Fruit fly (Drosophila melanogaster) whole organism, embryonic: Measurements from ENCODE around the gene Obp28a.

Experiments used
- Adf1 ChIP-seq: fragments of 200-800 bp; sonication (Bioruptor generic); IDR thresholded peaks from 2 replicates; pipeline ENCODE4 v1.3.6; 2022; ENCODE audit warnings: missing biosample characterization, missing genetic modification characterization
- B-H2 ChIP-seq: fragments of 200-800 bp; sonication (Bioruptor generic); optimal IDR thresholded peaks from 2 replicates; lab custom pipeline; 2018; ENCODE audit warnings: missing biosample characterization, mild to moderate bottlenecking, missing genetic modification characterization
- CG1024 ChIP-seq: fragments of 200-800 bp; sonication (Bioruptor generic); IDR thresholded peaks from 2 replicates; pipeline ENCODE4 v1.3.6; 2022; ENCODE audit warnings: missing biosample characterization, missing genetic modification characterization
- CG10979 ChIP-seq: fragments of 200-800 bp; sonication (Bioruptor generic); optimal IDR thresholded peaks from 2 replicates; lab custom pipeline; 2018; ENCODE audit warnings: missing biosample characterization, mild to moderate bottlenecking, missing genetic modification characterization, moderate library complexity
- CG11695 ChIP-seq: fragments of 200-800 bp; sonication (Bioruptor generic); IDR thresholded peaks from 3 replicates; pipeline ENCODE4 v1.3.6; 2022; ENCODE audit warnings: missing biosample characterization, missing genetic modification characterization
- CG12104 ChIP-seq: fragments of 200-800 bp; sonication (Bioruptor generic); optimal IDR thresholded peaks from 3 replicates; lab custom pipeline; 2016; ENCODE audit warnings: missing biosample characterization, missing genetic modification characterization
- CG13624 ChIP-seq: fragments of 200-800 bp; sonication (Bioruptor generic); optimal IDR thresholded peaks from 2 replicates; lab custom pipeline; 2016; ENCODE audit warnings: missing biosample characterization, missing genetic modification characterization
- CG13775 ChIP-seq: fragments of 200-800 bp; sonication (Bioruptor generic); optimal IDR thresholded peaks from 3 replicates; lab custom pipeline; 2017; ENCODE audit warnings: missing biosample characterization, mild to moderate bottlenecking, missing genetic modification characterization
- CG16813 ChIP-seq: fragments of 200-800 bp; sonication (Bioruptor generic); IDR thresholded peaks from 3 replicates; pipeline ENCODE4 v1.3.6; 2022; ENCODE audit warnings: missing biosample characterization, missing genetic modification characterization; ENCODE audit not compliant: partially characterized antibody
- CG30020 ChIP-seq: fragments of 200-800 bp; optimal IDR thresholded peaks from 2 replicates; lab custom pipeline; 2019; ENCODE audit warnings: missing biosample characterization, mild to moderate bottlenecking, missing genetic modification characterization, moderate library complexity
- CG31441 ChIP-seq: fragments of 200-800 bp; sonication (Bioruptor generic); IDR thresholded peaks from 2 replicates; pipeline ENCODE4 v1.3.6; 2022; ENCODE audit warnings: missing biosample characterization, missing genetic modification characterization
- CG32772 ChIP-seq: fragments of 200-800 bp; sonication (Bioruptor generic); IDR thresholded peaks from 2 replicates; pipeline ENCODE4 v1.3.6; 2022; ENCODE audit warnings: missing biosample characterization, missing genetic modification characterization
- CG33557 ChIP-seq: fragments of 200-800 bp; sonication (Bioruptor generic); optimal IDR thresholded peaks from 2 replicates; lab custom pipeline; 2019; ENCODE audit warnings: missing biosample characterization, mild to moderate bottlenecking, missing genetic modification characterization, moderate library complexity
- CG3407 ChIP-seq: fragments of 200-800 bp; sonication (Bioruptor generic); optimal IDR thresholded peaks from 2 replicates; lab custom pipeline; 2018; ENCODE audit warnings: missing biosample characterization, mild to moderate bottlenecking, missing genetic modification characterization
- CG3726 ChIP-seq: fragments of 200-800 bp; sonication (Bioruptor generic); IDR thresholded peaks from 3 replicates; pipeline ENCODE4, ENCODE4 v1.3.6; 2022; ENCODE audit warnings: missing biosample characterization, missing genetic modification characterization
- CG4707 ChIP-seq: fragments of 200-800 bp; sonication (Bioruptor generic); optimal IDR thresholded peaks from 2 replicates; lab custom pipeline; 2018; ENCODE audit warnings: missing biosample characterization, mild to moderate bottlenecking, missing genetic modification characterization, moderate library complexity
- CG4820 ChIP-seq: fragments of 200-800 bp; sonication (Bioruptor generic); optimal IDR thresholded peaks from 3 replicates; lab custom pipeline; 2016; ENCODE audit warnings: missing biosample characterization, missing genetic modification characterization
- CG6765 ChIP-seq: fragments of 200-800 bp; sonication (Bioruptor generic); optimal IDR thresholded peaks from 3 replicates; lab custom pipeline; 2017; ENCODE audit warnings: missing biosample characterization, mild to moderate bottlenecking, missing genetic modification characterization
- CG6813 ChIP-seq: fragments of 200-800 bp; sonication (Bioruptor generic); optimal IDR thresholded peaks from 2 replicates; lab custom pipeline; 2017; ENCODE audit warnings: missing biosample characterization, missing genetic modification characterization, mild to moderate bottlenecking, moderate library complexity, missing genetic modification reagents
- CG8765 ChIP-seq: fragments of 200-800 bp; sonication (Bioruptor generic); IDR thresholded peaks from 2 replicates; pipeline ENCODE4 v1.3.6; 2022; ENCODE audit warnings: missing biosample characterization, missing genetic modification characterization
- CG8944 ChIP-seq: fragments of 200-800 bp; sonication (Bioruptor generic); optimal IDR thresholded peaks from 3 replicates; lab custom pipeline; 2016; ENCODE audit warnings: missing biosample characterization, missing genetic modification characterization
- CG9727 ChIP-seq: fragments of 200-800 bp; sonication (Bioruptor generic); optimal IDR thresholded peaks from 3 replicates; lab custom pipeline; 2017; ENCODE audit warnings: missing biosample characterization, mild to moderate bottlenecking, missing genetic modification characterization
- Chrac-16 ChIP-seq: fragments of 200-800 bp; sonication (Bioruptor generic); optimal IDR thresholded peaks from 3 replicates; lab custom pipeline; 2016; ENCODE audit warnings: missing biosample characterization, missing genetic modification characterization
- D ChIP-seq, 2 experiments: fragments of 200-800 bp in 1 of 2; fragments of >200 bp in 1 of 2; sonication (Bioruptor generic) in 1 of 2; optimal IDR thresholded peaks; 2 replicates in 1 of 2; 3 replicates in 1 of 2; lab custom pipeline; 2017; ENCODE audit warnings: mild to moderate bottlenecking in 1 of 2, missing biosample characterization in 1 of 2, missing genetic modification characterization in 1 of 2, missing genetic modification reagents in 1 of 2
- Dip3 ChIP-seq: fragments of 200-800 bp; sonication (Bioruptor generic); optimal IDR thresholded peaks from 3 replicates; lab custom pipeline; 2016; ENCODE audit warnings: missing biosample characterization, missing genetic modification characterization
- Hmr ChIP-seq: fragments of 200-800 bp; sonication (Bioruptor generic); optimal IDR thresholded peaks from 3 replicates; lab custom pipeline; 2017; ENCODE audit warnings: mild to moderate bottlenecking, missing biosample characterization, missing genetic modification reagents, missing genetic modification characterization
- Hr3 ChIP-seq: fragments of 200-800 bp; sonication (Bioruptor generic); optimal IDR thresholded peaks from 3 replicates; lab custom pipeline; 2016; ENCODE audit warnings: missing biosample characterization, missing genetic modification characterization
- Ptx1 ChIP-seq: fragments of 200-800 bp; sonication (Bioruptor generic); IDR thresholded peaks from 2 replicates; pipeline ENCODE4 v1.3.6; 2022; ENCODE audit warnings: missing biosample characterization, missing genetic modification characterization
- Ravus ChIP-seq: fragments of 200-800 bp; sonication (Bioruptor generic); IDR thresholded peaks from 2 replicates; pipeline ENCODE4 v1.3.6; 2022; ENCODE audit warnings: missing biosample characterization, missing genetic modification characterization
- Spps ChIP-seq: fragments of 200-800 bp; sonication (Bioruptor generic); optimal IDR thresholded peaks from 2 replicates; lab custom pipeline; 2018; ENCODE audit warnings: missing biosample characterization, mild to moderate bottlenecking, missing genetic modification characterization
- az2 ChIP-seq: fragments of 200-800 bp; sonication (Bioruptor generic); optimal IDR thresholded peaks from 3 replicates; lab custom pipeline; 2016; ENCODE audit warnings: missing biosample characterization, missing genetic modification characterization
- bsh ChIP-seq, 2 experiments: fragments of 200-800 bp; sonication (Bioruptor generic); optimal IDR thresholded peaks; 2 replicates each; lab custom pipeline; 2017 to 2018; ENCODE audit warnings: mild to moderate bottlenecking in 2 of 2, missing biosample characterization in 2 of 2, missing genetic modification characterization in 2 of 2, moderate library complexity in 1 of 2
- cad ChIP-seq: fragments of >200 bp; optimal IDR thresholded peaks from 2 replicates; lab custom pipeline; 2017; ENCODE audit warnings: missing biosample characterization, missing genetic modification characterization
- croc ChIP-seq: fragments of 200-800 bp; sonication (Bioruptor generic); conservative IDR thresholded peaks from 3 replicates; pipeline ENCODE4 v1.3.6; 2022; ENCODE audit warnings: missing biosample characterization, missing genetic modification characterization
- dimm ChIP-seq: fragments of 200-800 bp; sonication (Bioruptor generic); IDR thresholded peaks from 2 replicates; pipeline ENCODE4 v1.3.6; 2022; ENCODE audit warnings: missing biosample characterization, missing genetic modification characterization
- emc ChIP-seq: fragments of 200-800 bp; sonication (Bioruptor generic); optimal IDR thresholded peaks from 2 replicates; lab custom pipeline; 2016; ENCODE audit warnings: missing biosample characterization, missing genetic modification characterization
- fd96Cb ChIP-seq: fragments of 200-800 bp; sonication (Bioruptor generic); optimal IDR thresholded peaks from 2 replicates; lab custom pipeline; 2018; ENCODE audit warnings: missing biosample characterization, mild to moderate bottlenecking, missing genetic modification characterization, moderate library complexity
- gt ChIP-seq: fragments of 200-800 bp; sonication (Bioruptor generic); IDR thresholded peaks from 2 replicates; pipeline ENCODE4 v1.3.6; 2022; ENCODE audit warnings: missing biosample characterization, missing genetic modification characterization
- hkb ChIP-seq, 2 experiments: fragments of 200-800 bp in 1 of 2; fragments of >200 bp in 1 of 2; sonication (Bioruptor generic) in 1 of 2; IDR thresholded peaks in 1 of 2; optimal IDR thresholded peaks in 1 of 2; 2 replicates each; pipeline versions ENCODE4 v1.3.6 to Lab custom; 2017 to 2022; ENCODE audit warnings: missing biosample characterization in 1 of 2, missing genetic modification characterization in 1 of 2
- jigr1 ChIP-seq: fragments of 200-800 bp; sonication (Bioruptor generic); IDR thresholded peaks from 3 replicates; pipeline ENCODE4 v1.3.6; 2022; ENCODE audit warnings: missing biosample characterization, missing genetic modification characterization
- nau ChIP-seq: fragments of 200-800 bp; sonication (Bioruptor generic); optimal IDR thresholded peaks from 3 replicates; lab custom pipeline; 2017; ENCODE audit warnings: missing biosample characterization, mild to moderate bottlenecking, missing genetic modification characterization, missing genetic modification reagents
- nerfin-2 ChIP-seq: fragments of 200-800 bp; sonication (Bioruptor generic); IDR thresholded peaks from 2 replicates; pipeline ENCODE4 v1.3.6; 2022; ENCODE audit warnings: missing biosample characterization, missing genetic modification characterization; ENCODE audit not compliant: partially characterized antibody
- nmo ChIP-seq: fragments of 200-800 bp; sonication (Bioruptor generic); optimal IDR thresholded peaks from 2 replicates; lab custom pipeline; 2018; ENCODE audit warnings: missing biosample characterization, mild to moderate bottlenecking, missing genetic modification characterization, moderate library complexity
- pum ChIP-seq: fragments of 200-800 bp; sonication (Bioruptor generic); optimal IDR thresholded peaks from 2 replicates; lab custom pipeline; 2016; ENCODE audit warnings: missing biosample characterization, missing genetic modification characterization
- sqz ChIP-seq: fragments of 200-800 bp; sonication (Bioruptor generic); optimal IDR thresholded peaks from 3 replicates; lab custom pipeline; 2018; ENCODE audit warnings: missing biosample characterization, mild to moderate bottlenecking, missing genetic modification characterization
- vnd ChIP-seq: fragments of 200-800 bp; sonication (Bioruptor generic); IDR thresholded peaks from 3 replicates; pipeline ENCODE4 v1.3.6; 2022; ENCODE audit warnings: missing biosample characterization, missing genetic modification characterization; ENCODE audit not compliant: partially characterized antibody
- zfh2 ChIP-seq: fragments of 200-800 bp; sonication (Bioruptor generic); optimal IDR thresholded peaks from 2 replicates; lab custom pipeline; 2016; ENCODE audit warnings: missing biosample characterization, missing genetic modification characterization

Obp28a gene

dm6 chr2L:7494341-7495293 lies 2.5 kb downstream of the Obp28a start (continued):
- no peak for TF ChIP-seq nerfin-2 (GFP tag; lab: Robert Waterston, UW)
- TF ChIP-seq sqz (GFP tag; lab: Kevin White, UChicago) = no peak
- no peak for TF ChIP-seq CG3726
- TF ChIP-seq CG4707 (GFP tag; lab: Kevin White, UChicago) = no peak
- TF ChIP-seq hkb (optimal IDR thresholded peaks at IDR 0.05; lab: Kevin White, UChicago) = no peak
- TF ChIP-seq hkb (GFP tag; IDR thresholded peaks at IDR 0.05; lab: Robert Waterston, UW) = peak; percentile 68; the same call in 1 of the 2 replicates
- no peak for TF ChIP-seq croc (GFP tag; lab: Robert Waterston, UW)
- peak; percentile 56 for TF ChIP-seq CG13624 (GFP tag; lab: Kevin White, UChicago)
- peak; percentile 19 for TF ChIP-seq nmo
- TF ChIP-seq D (optimal IDR thresholded peaks at IDR 0.05; lab: Kevin White, UChicago) = no peak
- no peak for TF ChIP-seq D (GFP tag; optimal IDR thresholded peaks at IDR 0.05; lab: Kevin White, UChicago)
- TF ChIP-seq CG32772 = no peak
- TF ChIP-seq CG8765 = no peak
- peak; percentile 26; the same call in 1 of the 2 replicates for TF ChIP-seq Ptx1 (GFP tag; lab: Robert Waterston, UW)
- no peak for TF ChIP-seq CG1024 (GFP tag; lab: Robert Waterston, UW)
- peak; percentile 19 for TF ChIP-seq CG13775 (GFP tag; lab: Kevin White, UChicago)
- TF ChIP-seq CG6765 = no peak
- TF ChIP-seq zfh2 = peak; percentile 40
- TF ChIP-seq CG3407 (GFP tag; lab: Kevin White, UChicago) = no peak
- TF ChIP-seq vnd = no peak
- TF ChIP-seq Chrac-16 (GFP tag; lab: Kevin White, UChicago) = peak; percentile 60
- TF ChIP-seq dimm (GFP tag; lab: Robert Waterston, UW) = no peak
- peak; percentile 46; the same call in 1 of the 3 replicates for TF ChIP-seq CG11695
- TF ChIP-seq Hr3 (GFP tag; lab: Kevin White, UChicago) = peak; percentile 42
- peak; percentile 32; the same call in 1 of the 2 replicates for TF ChIP-seq Adf1 (GFP tag; lab: Robert Waterston, UW)
- TF ChIP-seq CG8944 (GFP tag; lab: Kevin White, UChicago) = peak; percentile 26
- TF ChIP-seq cad = no peak
- no peak for TF ChIP-seq nau (GFP tag; lab: Kevin White, UChicago)
- no peak for TF ChIP-seq CG10979
- TF ChIP-seq CG16813 (GFP tag; lab: Robert Waterston, UW) = no peak
- peak; percentile 35 for TF ChIP-seq CG9727 (GFP tag; lab: Kevin White, UChicago)
- no peak for TF ChIP-seq emc
- no peak for TF ChIP-seq CG12104 (GFP tag; lab: Kevin White, UChicago)
- no peak for TF ChIP-seq jigr1 (GFP tag; lab: Robert Waterston, UW)
- 0 out of 2 replicates have a peak, but pooled peaks have one; percentile 26 for TF ChIP-seq CG31441
- TF ChIP-seq fd96Cb (tag; lab: Kevin White, UChicago) = peak; percentile 1
- no peak; the same call in 1 of the 2 replicates for TF ChIP-seq Ravus (GFP tag; lab: Robert Waterston, UW)
- TF ChIP-seq CG6813 = no peak
- TF ChIP-seq pum = no peak
- TF ChIP-seq bsh (GFP tag; optimal IDR thresholded peaks at IDR 0.05; lab: Kevin White, UChicago) = peak in 1 of 2 experiments; percentile 61
- no peak for TF ChIP-seq CG4820 (GFP tag; lab: Kevin White, UChicago)
- no peak for TF ChIP-seq gt (GFP tag; lab: Robert Waterston, UW)
- no peak for TF ChIP-seq CG30020
- no peak for TF ChIP-seq Dip3
- TF ChIP-seq az2 (GFP tag; lab: Kevin White, UChicago) = peak; percentile 43
- no peak for TF ChIP-seq B-H2 (GFP tag; lab: Kevin White, UChicago)
- TF ChIP-seq CG33557 (GFP tag; lab: Kevin White, UChicago) = peak; percentile 48
- no peak for TF ChIP-seq Spps (tag; lab: Kevin White, UChicago)
- peak; percentile 80 for TF ChIP-seq Hmr (GFP tag; lab: Kevin White, UChicago)
